Worm (Caenorhabditis elegans) whole organism, L2 larva: ENCODE results near the gene clec-232.

Source experiments
- F13H6.1 ChIP-seq: sonication (generic microtip); optimal IDR thresholded peaks from 2 replicates; lab custom pipeline; 2016; ENCODE audit warnings: missing genetic modification characterization, missing compliant biosample characterization
- ama-1 ChIP-seq: fragments of 150-350 bp; optimal IDR thresholded peaks from 2 replicates; lab custom pipeline; 2018; ENCODE audit warnings: inconsistent platforms
- egl-27 ChIP-seq: sonication (generic microtip); optimal IDR thresholded peaks from 3 replicates; lab custom pipeline; 2017; ENCODE audit warnings: missing biosample characterization, missing genetic modification reagents, missing genetic modification characterization
- lin-13 ChIP-seq: fragments of 150-350 bp; optimal IDR thresholded peaks from 2 replicates; lab custom pipeline; 2014; ENCODE audit warnings: missing biosample characterization, missing genetic modification reagents, missing genetic modification characterization
- mab-5 ChIP-seq: fragments of 150-350 bp; optimal IDR thresholded peaks from 2 replicates; lab custom pipeline; 2014; ENCODE audit warnings: missing biosample characterization, missing genetic modification characterization
- mdl-1 ChIP-seq, 2 experiments: fragments of 150-350 bp in 1 of 2; sonication (generic microtip) in 1 of 2; optimal IDR thresholded peaks; 2 replicates each; lab custom pipeline; 2017; ENCODE audit warnings: missing biosample characterization in 2 of 2, missing genetic modification characterization in 2 of 2
- nhr-11 ChIP-seq: fragments of 150-350 bp; optimal IDR thresholded peaks from 2 replicates; lab custom pipeline; 2014; ENCODE audit warnings: missing biosample characterization, missing genetic modification characterization
- nhr-12 ChIP-seq: fragments of 150-350 bp; optimal IDR thresholded peaks from 2 replicates; lab custom pipeline; 2014; ENCODE audit warnings: missing biosample characterization, missing genetic modification characterization
- nhr-23 ChIP-seq: fragments of 150-350 bp; optimal IDR thresholded peaks from 2 replicates; lab custom pipeline; 2014; ENCODE audit warnings: missing biosample characterization, missing genetic modification reagents, missing genetic modification characterization
- nhr-237 ChIP-seq: fragments of 150-350 bp; optimal IDR thresholded peaks from 2 replicates; lab custom pipeline; 2014; ENCODE audit warnings: missing biosample characterization, missing genetic modification characterization
- skn-1 ChIP-seq: sonication (generic microtip); optimal IDR thresholded peaks from 2 replicates; lab custom pipeline; 2017; ENCODE audit warnings: missing biosample characterization, missing genetic modification characterization
- sma-3 ChIP-seq: sonication (generic microtip); optimal IDR thresholded peaks from 2 replicates; lab custom pipeline; 2016; ENCODE audit warnings: missing genetic modification reagents, missing genetic modification characterization, missing compliant biosample characterization
- unc-55 ChIP-seq: fragments of 150-350 bp; sonication (generic microtip); optimal IDR thresholded peaks from 3 replicates; lab custom pipeline; 2014; ENCODE audit warnings: missing biosample characterization, missing genetic modification reagents, missing genetic modification characterization
- ztf-11 ChIP-seq: sonication (generic microtip); optimal IDR thresholded peaks from 2 replicates; lab custom pipeline; 2017; ENCODE audit warnings: missing biosample characterization, missing genetic modification characterization

- no peak for TF ChIP-seq F13H6.1 (tag; lab: Kevin White, UChicago)
- no peak for TF ChIP-seq sma-3
- TF ChIP-seq nhr-237 (tag; lab: Kevin White, UChicago) = no peak
- TF ChIP-seq lin-13 (GFP tag; lab: Kevin White, UChicago) = no peak
- TF ChIP-seq mdl-1 (tag; optimal IDR thresholded peaks at IDR 0.05; lab: Kevin White, UChicago) = no peak
- TF ChIP-seq ztf-11 (tag; lab: Kevin White, UChicago) = no peak
- no peak for TF ChIP-seq nhr-23
- no peak for TF ChIP-seq unc-55
- no peak for TF ChIP-seq egl-27
- TF ChIP-seq skn-1 (tag; lab: Kevin White, UChicago) = no peak
- no peak for TF ChIP-seq mab-5 (tag; lab: Kevin White, UChicago)
- TF ChIP-seq ama-1 = no peak
- TF ChIP-seq nhr-11 (tag; lab: Kevin White, UChicago) = no peak
- TF ChIP-seq nhr-12 (tag; lab: Kevin White, UChicago) = no peak
These were observed 25.0 kb upstream of the clec-232 start, which contains the start of gene srw-59 for ce11 chrV:15950903-15951302.
